Fruit fly (Drosophila melanogaster) whole organism, embryonic: Measurements from ENCODE around the gene prg.
A peak's percentile ranks its signal among the peaks of the same experiment; 100 is the strongest.

ENCODE experiments used
- CG10147 ChIP-seq: fragments of 200-800 bp; sonication (Bioruptor generic); optimal IDR thresholded peaks from 2 replicates; lab custom pipeline; 2019; ENCODE audit warnings: missing biosample characterization, mild to moderate bottlenecking, missing genetic modification characterization, moderate library complexity
- CG11696 ChIP-seq: fragments of 200-800 bp; sonication (Bioruptor generic); IDR thresholded peaks from 2 replicates; pipeline ENCODE4 v1.3.6; 2022; ENCODE audit warnings: missing biosample characterization, missing genetic modification characterization
- CG13123 ChIP-seq: fragments of 200-800 bp; sonication (Bioruptor generic); optimal IDR thresholded peaks from 2 replicates; lab custom pipeline; 2016; ENCODE audit warnings: missing biosample characterization, missing genetic modification characterization
- CG13287 ChIP-seq: fragments of 200-800 bp; sonication (Bioruptor generic); IDR thresholded peaks from 2 replicates; pipeline ENCODE4 v1.3.6; 2022; ENCODE audit warnings: missing biosample characterization, missing genetic modification characterization; ENCODE audit not compliant: partially characterized antibody
- CG13894 ChIP-seq: fragments of 200-800 bp; sonication (Bioruptor generic); optimal IDR thresholded peaks from 3 replicates; lab custom pipeline; 2018; ENCODE audit warnings: missing biosample characterization, mild to moderate bottlenecking, missing genetic modification characterization, moderate library complexity
- CG1529 ChIP-seq: fragments of 200-800 bp; sonication (Bioruptor generic); optimal IDR thresholded peaks from 3 replicates; lab custom pipeline; 2018; ENCODE audit warnings: missing biosample characterization, missing genetic modification characterization
- CG15514 ChIP-seq: fragments of 200-800 bp; sonication (Bioruptor generic); optimal IDR thresholded peaks from 3 replicates; lab custom pipeline; 2017; ENCODE audit warnings: missing biosample characterization, missing genetic modification characterization, mild to moderate bottlenecking, moderate library complexity, missing genetic modification reagents
- CG17186 ChIP-seq: fragments of 200-800 bp; sonication (Bioruptor generic); optimal IDR thresholded peaks from 3 replicates; lab custom pipeline; 2017; ENCODE audit warnings: missing biosample characterization, missing genetic modification reagents, missing genetic modification characterization
- CG17361 ChIP-seq: fragments of 200-800 bp; sonication (Bioruptor generic); IDR thresholded peaks from 3 replicates; pipeline ENCODE4 v1.3.6; 2022; ENCODE audit warnings: missing biosample characterization, missing genetic modification characterization
- CG18476 ChIP-seq: fragments of 200-800 bp; sonication (Bioruptor generic); optimal IDR thresholded peaks from 2 replicates; lab custom pipeline; 2016; ENCODE audit warnings: missing biosample characterization, mild to moderate bottlenecking, missing genetic modification characterization
- CG18619 ChIP-seq: fragments of 200-800 bp; sonication (Bioruptor generic); optimal IDR thresholded peaks from 3 replicates; lab custom pipeline; 2017; ENCODE audit warnings: missing biosample characterization, mild to moderate bottlenecking, missing genetic modification characterization
- CG18764 ChIP-seq: fragments of 200-800 bp; sonication (Bioruptor generic); optimal IDR thresholded peaks from 3 replicates; lab custom pipeline; 2016; ENCODE audit warnings: missing biosample characterization, missing genetic modification characterization
- CG2712 ChIP-seq: fragments of 200-800 bp; optimal IDR thresholded peaks from 3 replicates; lab custom pipeline; 2019; ENCODE audit warnings: missing biosample characterization, mild to moderate bottlenecking, missing genetic modification characterization, moderate library complexity
- CG4360 ChIP-seq: fragments of 200-800 bp; sonication (Bioruptor generic); IDR thresholded peaks from 2 replicates; pipeline ENCODE4 v1.3.6; 2022; ENCODE audit warnings: missing biosample characterization, missing genetic modification characterization
- CG6254 ChIP-seq: fragments of 200-800 bp; sonication (Bioruptor generic); optimal IDR thresholded peaks from 3 replicates; lab custom pipeline; 2017; ENCODE audit warnings: mild to moderate bottlenecking, missing biosample characterization, missing genetic modification reagents, missing genetic modification characterization
- CG6654 ChIP-seq: fragments of 200-800 bp; sonication (Bioruptor generic); optimal IDR thresholded peaks from 2 replicates; lab custom pipeline; 2017; ENCODE audit warnings: missing biosample characterization, mild to moderate bottlenecking, missing genetic modification characterization
- CG9932 ChIP-seq: fragments of 200-800 bp; sonication (Bioruptor generic); IDR thresholded peaks from 2 replicates; pipeline ENCODE4 v1.3.6; 2022; ENCODE audit warnings: missing biosample characterization, missing genetic modification characterization
- D19A ChIP-seq: fragments of 200-800 bp; optimal IDR thresholded peaks from 3 replicates; lab custom pipeline; 2019; ENCODE audit warnings: missing biosample characterization, mild to moderate bottlenecking, missing genetic modification characterization, moderate library complexity
- Doc3 ChIP-seq: fragments of 200-800 bp; sonication (Bioruptor generic); IDR thresholded peaks from 3 replicates; pipeline ENCODE4 v1.3.6; 2022; ENCODE audit warnings: missing biosample characterization, missing genetic modification characterization; ENCODE audit not compliant: partially characterized antibody
- Eip74EF ChIP-seq, 2 experiments: fragments of 200-800 bp in 1 of 2; fragments of >200 bp in 1 of 2; sonication (Bioruptor generic) in 1 of 2; optimal IDR thresholded peaks; 2 replicates each; lab custom pipeline; 2017 to 2019; ENCODE audit warnings: missing biosample characterization in 2 of 2, missing genetic modification characterization in 2 of 2, mild to moderate bottlenecking in 1 of 2, moderate library complexity in 1 of 2
- Gsc ChIP-seq: fragments of 200-800 bp; sonication (Bioruptor generic); IDR thresholded peaks from 2 replicates; pipeline ENCODE4 v1.3.6; 2022; ENCODE audit warnings: missing biosample characterization, missing genetic modification characterization
- Hmr ChIP-seq: fragments of 200-800 bp; sonication (Bioruptor generic); optimal IDR thresholded peaks from 3 replicates; lab custom pipeline; 2017; ENCODE audit warnings: mild to moderate bottlenecking, missing biosample characterization, missing genetic modification reagents, missing genetic modification characterization
- Hr3 ChIP-seq: fragments of 200-800 bp; sonication (Bioruptor generic); optimal IDR thresholded peaks from 3 replicates; lab custom pipeline; 2016; ENCODE audit warnings: missing biosample characterization, missing genetic modification characterization
- Hr39 ChIP-seq: fragments of >200 bp; optimal IDR thresholded peaks from 2 replicates; lab custom pipeline; 2017
- MBD-R2 ChIP-seq: fragments of 200-800 bp; sonication (Bioruptor generic); IDR thresholded peaks from 2 replicates; pipeline ENCODE4 v1.3.6; 2022; ENCODE audit warnings: missing biosample characterization, missing genetic modification characterization
- Mad ChIP-seq: fragments of 200-800 bp; sonication (Bioruptor generic); optimal IDR thresholded peaks from 2 replicates; lab custom pipeline; 2016; ENCODE audit warnings: missing biosample characterization, missing genetic modification characterization
- Max ChIP-seq: fragments of 200-800 bp; sonication (Bioruptor generic); optimal IDR thresholded peaks from 2 replicates; lab custom pipeline; 2016; ENCODE audit warnings: missing biosample characterization, mild to moderate bottlenecking, missing genetic modification characterization
- Opbp ChIP-seq: fragments of 200-800 bp; sonication (Bioruptor generic); IDR thresholded peaks from 3 replicates; pipeline ENCODE4 v1.3.6; 2022; ENCODE audit warnings: missing biosample characterization, missing genetic modification characterization; ENCODE audit not compliant: partially characterized antibody
- Sox100B ChIP-seq: fragments of 200-800 bp; sonication (Bioruptor generic); optimal IDR thresholded peaks from 3 replicates; lab custom pipeline; 2018; ENCODE audit warnings: missing biosample characterization, mild to moderate bottlenecking, missing genetic modification characterization
- Spps ChIP-seq: fragments of 200-800 bp; sonication (Bioruptor generic); optimal IDR thresholded peaks from 2 replicates; lab custom pipeline; 2018; ENCODE audit warnings: missing biosample characterization, mild to moderate bottlenecking, missing genetic modification characterization
- Sry-β ChIP-seq: fragments of 200-800 bp; sonication (Bioruptor generic); optimal IDR thresholded peaks from 2 replicates; lab custom pipeline; 2018; ENCODE audit warnings: missing biosample characterization, mild to moderate bottlenecking, missing genetic modification characterization, moderate library complexity
- Ssrp ChIP-seq: fragments of 200-800 bp; sonication (Bioruptor generic); optimal IDR thresholded peaks from 2 replicates; lab custom pipeline; 2018; ENCODE audit warnings: missing biosample characterization, mild to moderate bottlenecking, missing genetic modification characterization, moderate library complexity
- ase ChIP-seq: fragments of 200-800 bp; sonication (Bioruptor generic); IDR thresholded peaks from 3 replicates; pipeline ENCODE4 v1.3.6; 2022; ENCODE audit warnings: missing biosample characterization, missing genetic modification characterization
- bab2 ChIP-seq: fragments of 200-800 bp; sonication (Bioruptor generic); optimal IDR thresholded peaks from 2 replicates; lab custom pipeline; 2016; ENCODE audit warnings: missing biosample characterization, missing genetic modification characterization
- bbx ChIP-seq: fragments of 200-800 bp; sonication (Bioruptor generic); IDR thresholded peaks from 2 replicates; pipeline ENCODE4 v1.3.6; 2022; ENCODE audit warnings: missing biosample characterization, missing genetic modification characterization; ENCODE audit not compliant: partially characterized antibody
- dm ChIP-seq: fragments of 200-800 bp; sonication (Bioruptor generic); optimal IDR thresholded peaks from 3 replicates; lab custom pipeline; 2016; ENCODE audit warnings: missing biosample characterization, missing genetic modification characterization
- dmrt99B ChIP-seq: fragments of 200-800 bp; sonication (Bioruptor generic); optimal IDR thresholded peaks from 2 replicates; lab custom pipeline; 2018; ENCODE audit warnings: missing biosample characterization, mild to moderate bottlenecking, missing genetic modification characterization, moderate library complexity
- en ChIP-seq: fragments of 200-800 bp; sonication (Bioruptor generic); optimal IDR thresholded peaks from 2 replicates; lab custom pipeline; 2016; ENCODE audit warnings: missing biosample characterization, missing genetic modification characterization
- fu2 ChIP-seq: fragments of 200-800 bp; sonication (Bioruptor generic); optimal IDR thresholded peaks from 2 replicates; lab custom pipeline; 2016; ENCODE audit warnings: missing biosample characterization, missing genetic modification characterization
- lab ChIP-seq: fragments of 200-800 bp; sonication (Bioruptor generic); optimal IDR thresholded peaks from 3 replicates; lab custom pipeline; 2017; ENCODE audit warnings: missing biosample characterization, missing genetic modification characterization, mild to moderate bottlenecking, moderate library complexity, missing genetic modification reagents
- nau ChIP-seq: fragments of 200-800 bp; sonication (Bioruptor generic); optimal IDR thresholded peaks from 3 replicates; lab custom pipeline; 2017; ENCODE audit warnings: missing biosample characterization, mild to moderate bottlenecking, missing genetic modification characterization, missing genetic modification reagents
- onecut ChIP-seq: fragments of 200-800 bp; sonication (Bioruptor generic); IDR thresholded peaks from 2 replicates; pipeline ENCODE4 v1.3.6; 2022; ENCODE audit warnings: missing biosample characterization, missing genetic modification characterization
- pho ChIP-seq: fragments of 200-800 bp; sonication (Bioruptor generic); optimal IDR thresholded peaks from 2 replicates; lab custom pipeline; 2016; ENCODE audit warnings: missing biosample characterization, missing genetic modification characterization
- ranshi ChIP-seq: fragments of 200-800 bp; sonication (Bioruptor generic); IDR thresholded peaks from 2 replicates; pipeline ENCODE4 v1.3.6; 2022; ENCODE audit warnings: missing biosample characterization, missing genetic modification characterization
- run ChIP-seq: fragments of 200-800 bp; sonication (Bioruptor generic); optimal IDR thresholded peaks from 3 replicates; lab custom pipeline; 2018; ENCODE audit warnings: missing biosample characterization, mild to moderate bottlenecking, missing genetic modification characterization
- sima ChIP-seq: fragments of 200-800 bp; sonication (Bioruptor generic); optimal IDR thresholded peaks from 2 replicates; lab custom pipeline; 2016; ENCODE audit warnings: missing biosample characterization, missing genetic modification characterization
- ssp ChIP-seq: fragments of 200-800 bp; sonication (Bioruptor generic); IDR thresholded peaks from 2 replicates; pipeline ENCODE4 v1.3.6; 2022; ENCODE audit warnings: missing biosample characterization, missing genetic modification characterization
- vnd ChIP-seq: fragments of 200-800 bp; sonication (Bioruptor generic); IDR thresholded peaks from 3 replicates; pipeline ENCODE4 v1.3.6; 2022; ENCODE audit warnings: missing biosample characterization, missing genetic modification characterization; ENCODE audit not compliant: partially characterized antibody
- vvl ChIP-seq: fragments of 200-800 bp; sonication (Bioruptor generic); IDR thresholded peaks from 2 replicates; pipeline ENCODE4 v1.3.6; 2022; ENCODE audit warnings: missing biosample characterization, missing genetic modification characterization
- wek ChIP-seq: fragments of 200-800 bp; sonication (Bioruptor generic); optimal IDR thresholded peaks from 3 replicates; lab custom pipeline; 2018; ENCODE audit warnings: missing biosample characterization, mild to moderate bottlenecking, missing genetic modification characterization, moderate library complexity
- zf30C ChIP-seq: fragments of 200-800 bp; sonication (Bioruptor generic); optimal IDR thresholded peaks from 3 replicates; lab custom pipeline; 2018; ENCODE audit warnings: missing biosample characterization, mild to moderate bottlenecking, missing genetic modification characterization

Gene prg

DNA sequence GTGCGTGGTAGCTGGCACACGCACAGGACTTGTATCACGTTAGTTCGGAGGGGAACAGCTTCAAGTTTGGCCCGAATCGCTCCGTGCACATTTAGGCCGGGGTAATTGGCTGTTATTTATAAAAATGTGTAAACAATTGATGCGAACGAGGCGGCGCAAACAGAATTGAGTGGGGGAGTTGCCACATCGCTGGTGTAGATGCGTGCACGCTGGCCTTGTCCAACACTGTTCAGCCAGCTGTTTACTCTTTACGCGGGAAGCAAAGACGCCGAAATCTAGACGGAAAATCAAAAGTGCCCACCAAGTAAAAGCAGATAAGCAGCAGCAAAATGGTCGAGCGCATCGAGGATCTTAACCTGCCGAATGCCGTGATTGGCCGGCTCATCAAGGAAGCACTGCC is 27.1 kb upstream of the prg start, which contains the start of the genes D12 and Chrac-14 (continued):
- TF ChIP-seq Gsc (no peak), ranshi (GFP tag; lab: Robert Waterston, UW) (no peak), CG13894 (tag; lab: Kevin White, UChicago) (no peak), Doc3 (GFP tag; lab: Robert Waterston, UW) (no peak), bbx (no peak), CG18619 (no peak), Mad (no peak), CG11696 (no peak), Hr3 (GFP tag; lab: Kevin White, UChicago) (no peak), zf30C (no peak), D19A (tag; lab: Kevin White, UChicago) (no peak), CG9932 (GFP tag; lab: Robert Waterston, UW) (peak; percentile 39; the same call in 1 of the 2 replicates), CG18764 (GFP tag; lab: Kevin White, UChicago) (no peak), Max (no peak), Sry-β (GFP tag; lab: Kevin White, UChicago) (no peak), bab2 (no peak), CG13287 (GFP tag; lab: Robert Waterston, UW) (0 out of 2 replicates have a peak, but pooled peaks have one; percentile 33), CG13123 (no peak), en (GFP tag; lab: Kevin White, UChicago) (no peak), vvl (GFP tag; lab: Robert Waterston, UW) (0 out of 2 replicates have a peak, but pooled peaks have one; percentile 17), ase (GFP tag; lab: Robert Waterston, UW) (no peak), Spps (tag; lab: Kevin White, UChicago) (no peak), Hr39 (no peak), Opbp (GFP tag; lab: Robert Waterston, UW) (0 out of 3 replicates have a peak, but pooled peaks have one; percentile 7), wek (GFP tag; lab: Kevin White, UChicago) (no peak), onecut (GFP tag; lab: Robert Waterston, UW) (no peak), dm (GFP tag; lab: Kevin White, UChicago) (peak; percentile 24), vnd (GFP tag; lab: Robert Waterston, UW) (no peak), fu2 (GFP tag; lab: Kevin White, UChicago) (peak; percentile 18), MBD-R2 (GFP tag; lab: Robert Waterston, UW) (peak; percentile 98), CG15514 (GFP tag; lab: Kevin White, UChicago) (peak; percentile 42), CG17186 (GFP tag; lab: Kevin White, UChicago) (peak; percentile 79), sima (GFP tag; lab: Kevin White, UChicago) (no peak), Hmr (GFP tag; lab: Kevin White, UChicago) (no peak), CG6654 (GFP tag; lab: Kevin White, UChicago) (no peak), pho (GFP tag; lab: Kevin White, UChicago) (no peak), ssp (no peak), Ssrp (no peak), CG4360 (GFP tag; lab: Robert Waterston, UW) (no peak), CG10147 (GFP tag; lab: Kevin White, UChicago) (no peak), Sox100B (GFP tag; lab: Kevin White, UChicago) (no peak), CG17361 (GFP tag; lab: Robert Waterston, UW) (no peak), CG1529 (GFP tag; lab: Kevin White, UChicago) (no peak), CG2712 (no peak), nau (no peak), Eip74EF (GFP tag; optimal IDR thresholded peaks at IDR 0.05; lab: Kevin White, UChicago) (no peak), dmrt99B (tag; lab: Kevin White, UChicago) (no peak), run (no peak), CG18476 (no peak), lab (no peak), CG6254 (GFP tag; lab: Kevin White, UChicago) (no peak)
